Worm (Caenorhabditis elegans) whole organism, L1 larva: ENCODE results near the gene M04B2.7.

ENCODE experiments used
- ama-1 ChIP-seq: fragments of 150-350 bp; optimal IDR thresholded peaks from 2 replicates; lab custom pipeline; 2014
- ces-1 ChIP-seq: fragments of 150-350 bp; optimal IDR thresholded peaks from 2 replicates; lab custom pipeline; 2014; ENCODE audit warnings: missing biosample characterization, missing genetic modification reagents, missing genetic modification characterization
- dpl-1 ChIP-seq, 3 experiments: fragments of 150-350 bp in 2 of 3; sonication (generic microtip) in 1 of 3; optimal IDR thresholded peaks; 2 replicates each; lab custom pipeline; 2014 to 2017; ENCODE audit warnings: missing biosample characterization in 3 of 3, missing genetic modification characterization in 3 of 3, missing genetic modification reagents in 3 of 3
- lin-13 ChIP-seq: fragments of 150-350 bp; optimal IDR thresholded peaks from 2 replicates; lab custom pipeline; 2014; ENCODE audit warnings: missing biosample characterization, missing genetic modification reagents, missing genetic modification characterization
- lin-15B ChIP-seq: fragments of 150-350 bp; sonication (generic microtip); optimal IDR thresholded peaks from 3 replicates; lab custom pipeline; 2014; ENCODE audit warnings: missing biosample characterization, missing genetic modification characterization
- mef-2 ChIP-seq: fragments of 150-350 bp; optimal IDR thresholded peaks from 2 replicates; lab custom pipeline; 2014; ENCODE audit warnings: missing biosample characterization, missing genetic modification characterization
- pqm-1 ChIP-seq: sonication (generic microtip); optimal IDR thresholded peaks from 3 replicates; lab custom pipeline; 2017; ENCODE audit warnings: missing biosample characterization, missing genetic modification characterization
- rnt-1 ChIP-seq: sonication (generic microtip); optimal IDR thresholded peaks from 2 replicates; lab custom pipeline; 2016; ENCODE audit warnings: mild to moderate bottlenecking, missing genetic modification characterization, moderate library complexity, missing compliant biosample characterization
- skn-1 ChIP-seq: fragments of 150-350 bp; optimal IDR thresholded peaks from 2 replicates; lab custom pipeline; 2014; ENCODE audit warnings: missing biosample characterization, missing genetic modification characterization

DNA sequence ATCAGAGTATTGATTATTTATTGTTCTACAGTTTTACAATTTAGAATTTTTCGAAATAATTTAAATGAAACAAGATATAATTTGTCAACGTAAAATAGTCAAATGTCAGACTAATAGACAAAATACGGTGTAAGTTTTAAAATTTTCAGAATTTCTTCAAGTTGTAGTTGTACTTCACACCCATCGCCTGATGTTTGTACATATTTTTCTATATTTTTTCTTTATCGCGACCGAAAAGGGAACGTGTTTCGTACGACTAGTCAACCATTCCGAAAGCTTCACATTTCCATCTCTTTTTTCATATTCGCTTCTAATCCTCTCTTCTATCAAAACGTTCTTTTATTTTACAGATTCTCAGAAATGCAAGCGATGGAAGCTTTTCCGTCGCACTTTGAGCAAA, 44.2 kb downstream of the M04B2.7 start, which contains the start of gene twk-25:
- TF ChIP-seq lin-13 (no peak), lin-15B (tag; lab: Kevin White, UChicago) (no peak), rnt-1 (tag; lab: Kevin White, UChicago) (no peak), dpl-1 (GFP tag; optimal IDR thresholded peaks at IDR 0.05; lab: Kevin White, UChicago) (no peak), ama-1 (lab: Kevin White, UChicago) (no peak), skn-1 (tag; lab: Kevin White, UChicago) (no peak), ces-1 (GFP tag; lab: Kevin White, UChicago) (no peak), pqm-1 (tag; lab: Kevin White, UChicago) (no peak), mef-2 (tag; lab: Kevin White, UChicago) (no peak)
